Worm (Caenorhabditis elegans) whole organism, mixed stage, embryonic: ENCODE results near the gene zig-4.

Experiments
- bed-3 ChIP-seq: fragments of 200-800 bp; sonication (Bioruptor generic); optimal IDR thresholded peaks from 3 replicates; lab custom pipeline; 2018; ENCODE audit warnings: mild to moderate bottlenecking, missing genetic modification characterization, moderate library complexity, missing compliant biosample characterization
- blmp-1 ChIP-seq: fragments of 150-350 bp; optimal IDR thresholded peaks from 2 replicates; lab custom pipeline; 2014; ENCODE audit warnings: missing biosample characterization, missing genetic modification characterization
- ceh-39 ChIP-seq: fragments of 150-350 bp; optimal IDR thresholded peaks from 2 replicates; lab custom pipeline; 2014; ENCODE audit warnings: missing biosample characterization, missing genetic modification characterization
- ceh-83 ChIP-seq: fragments of 200-800 bp; sonication (Bioruptor generic); optimal IDR thresholded peaks from 2 replicates; lab custom pipeline; 2018; ENCODE audit warnings: mild to moderate bottlenecking, missing genetic modification characterization, missing compliant biosample characterization
- hlh-1 ChIP-seq: fragments of 150-350 bp; optimal IDR thresholded peaks from 2 replicates; lab custom pipeline; 2014; ENCODE audit warnings: missing biosample characterization, missing genetic modification reagents, missing genetic modification characterization
- lin-13 ChIP-seq: fragments of 150-350 bp; optimal IDR thresholded peaks from 2 replicates; lab custom pipeline; 2014; ENCODE audit warnings: missing biosample characterization, missing genetic modification characterization
- lin-32 ChIP-seq: fragments of 200-800 bp; sonication (Bioruptor generic); optimal IDR thresholded peaks from 2 replicates; lab custom pipeline; 2018; ENCODE audit warnings: mild to moderate bottlenecking, missing genetic modification characterization, missing compliant biosample characterization
- mep-1 ChIP-seq: fragments of 150-350 bp; optimal IDR thresholded peaks from 2 replicates; lab custom pipeline; 2017; ENCODE audit warnings: missing biosample characterization, missing genetic modification reagents, missing genetic modification characterization, inconsistent platforms
- mls-2 ChIP-seq: sonication (generic microtip); optimal IDR thresholded peaks from 2 replicates; lab custom pipeline; 2016; ENCODE audit warnings: mild to moderate bottlenecking, missing genetic modification characterization, moderate library complexity, missing compliant biosample characterization
- nhr-2 ChIP-seq: fragments of 150-350 bp; optimal IDR thresholded peaks from 2 replicates; lab custom pipeline; 2014; ENCODE audit warnings: missing biosample characterization, missing genetic modification characterization
- nhr-237 ChIP-seq: fragments of 150-350 bp; optimal IDR thresholded peaks from 2 replicates; lab custom pipeline; 2014; ENCODE audit warnings: missing biosample characterization, missing genetic modification characterization
- pha-4 ChIP-seq: fragments of 150-350 bp; optimal IDR thresholded peaks from 2 replicates; lab custom pipeline; 2018; ENCODE audit warnings: missing biosample characterization, missing genetic modification reagents, missing genetic modification characterization
- sem-2 ChIP-seq: fragments of 200-800 bp; sonication (Bioruptor generic); optimal IDR thresholded peaks from 2 replicates; lab custom pipeline; 2018; ENCODE audit warnings: mild to moderate bottlenecking, missing genetic modification characterization, missing compliant biosample characterization
- snpc-4 ChIP-seq: fragments of 150-350 bp; optimal IDR thresholded peaks from 2 replicates; lab custom pipeline; 2014; ENCODE audit warnings: missing biosample characterization, missing genetic modification characterization
- unc-120 ChIP-seq: sonication (generic microtip); optimal IDR thresholded peaks from 2 replicates; lab custom pipeline; 2017; ENCODE audit warnings: missing genetic modification characterization, missing compliant biosample characterization; ENCODE audit not compliant: poor library complexity, severe bottlenecking
- unc-39 ChIP-seq: fragments of 150-350 bp; optimal IDR thresholded peaks from 2 replicates; lab custom pipeline; 2014; ENCODE audit warnings: missing biosample characterization, missing genetic modification characterization
- unc-62 ChIP-seq: fragments of 150-350 bp; optimal IDR thresholded peaks from 2 replicates; lab custom pipeline; 2014; ENCODE audit warnings: missing biosample characterization, missing genetic modification reagents, missing genetic modification characterization
- zip-8 ChIP-seq: fragments of 150-350 bp; optimal IDR thresholded peaks from 2 replicates; lab custom pipeline; 2014; ENCODE audit warnings: missing biosample characterization, missing genetic modification characterization
- ztf-11 ChIP-seq: fragments of 150-350 bp; optimal IDR thresholded peaks from 2 replicates; lab custom pipeline; 2014; ENCODE audit warnings: missing biosample characterization, missing genetic modification characterization

The zig-4 gene

DNA sequence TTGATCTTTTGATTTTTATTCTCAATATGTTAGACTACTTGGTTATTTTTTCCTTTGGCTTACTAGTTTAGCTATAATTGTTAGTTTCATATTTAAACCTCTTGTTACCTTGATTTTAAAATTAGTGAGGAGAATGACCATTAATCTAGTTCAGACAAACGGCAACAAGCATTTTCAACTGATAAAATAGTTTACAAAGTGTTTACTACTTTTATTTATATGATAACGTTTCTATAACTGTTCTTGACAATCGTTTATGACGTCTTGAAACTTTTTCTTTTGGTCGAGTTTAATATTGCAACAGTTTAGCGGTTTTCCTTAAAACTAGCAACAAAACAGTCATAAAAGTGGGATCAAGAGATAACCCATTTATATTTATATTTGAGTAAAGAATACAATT is 50.5 kb downstream of the zig-4 start:
- TF ChIP-seq nhr-2 (tag; lab: Kevin White, UChicago) (no peak), ceh-83 (GFP tag; lab: Kevin White, UChicago) (no peak), zip-8 (tag; lab: Kevin White, UChicago) (no peak), unc-39 (tag; lab: Kevin White, UChicago) (no peak), blmp-1 (tag; lab: Kevin White, UChicago) (no peak), bed-3 (GFP tag; lab: Kevin White, UChicago) (no peak), pha-4 (no peak), snpc-4 (tag; lab: Kevin White, UChicago) (no peak), ceh-39 (tag; lab: Kevin White, UChicago) (no peak), mep-1 (tag; lab: Kevin White, UChicago) (no peak), ztf-11 (tag; lab: Kevin White, UChicago) (no peak), lin-13 (tag; lab: Kevin White, UChicago) (no peak), lin-32 (GFP tag; lab: Kevin White, UChicago) (no peak), nhr-237 (no peak), sem-2 (GFP tag; lab: Kevin White, UChicago) (no peak), unc-62 (GFP tag; lab: Kevin White, UChicago) (no peak), hlh-1 (tag; lab: Kevin White, UChicago) (no peak), mls-2 (no peak), unc-120 (no peak)
